Worm (Caenorhabditis elegans) whole organism, L4/young adult: ENCODE results near the gene C39B5.2.

Source experiments
- W03F9.2 ChIP-seq: fragments of 150-350 bp; optimal IDR thresholded peaks from 2 replicates; lab custom pipeline; 2014; ENCODE audit warnings: missing biosample characterization, missing genetic modification characterization
- dao-5 ChIP-seq: sonication (generic microtip); optimal IDR thresholded peaks from 2 replicates; lab custom pipeline; 2016; ENCODE audit warnings: missing genotype, missing genetic modification characterization, moderate library complexity, missing compliant biosample characterization
- him-1 ChIP-seq: sonication (generic microtip); optimal IDR thresholded peaks from 2 replicates; lab custom pipeline; 2016; ENCODE audit warnings: missing genotype, missing genetic modification reagents, missing genetic modification characterization, missing compliant biosample characterization

DNA sequence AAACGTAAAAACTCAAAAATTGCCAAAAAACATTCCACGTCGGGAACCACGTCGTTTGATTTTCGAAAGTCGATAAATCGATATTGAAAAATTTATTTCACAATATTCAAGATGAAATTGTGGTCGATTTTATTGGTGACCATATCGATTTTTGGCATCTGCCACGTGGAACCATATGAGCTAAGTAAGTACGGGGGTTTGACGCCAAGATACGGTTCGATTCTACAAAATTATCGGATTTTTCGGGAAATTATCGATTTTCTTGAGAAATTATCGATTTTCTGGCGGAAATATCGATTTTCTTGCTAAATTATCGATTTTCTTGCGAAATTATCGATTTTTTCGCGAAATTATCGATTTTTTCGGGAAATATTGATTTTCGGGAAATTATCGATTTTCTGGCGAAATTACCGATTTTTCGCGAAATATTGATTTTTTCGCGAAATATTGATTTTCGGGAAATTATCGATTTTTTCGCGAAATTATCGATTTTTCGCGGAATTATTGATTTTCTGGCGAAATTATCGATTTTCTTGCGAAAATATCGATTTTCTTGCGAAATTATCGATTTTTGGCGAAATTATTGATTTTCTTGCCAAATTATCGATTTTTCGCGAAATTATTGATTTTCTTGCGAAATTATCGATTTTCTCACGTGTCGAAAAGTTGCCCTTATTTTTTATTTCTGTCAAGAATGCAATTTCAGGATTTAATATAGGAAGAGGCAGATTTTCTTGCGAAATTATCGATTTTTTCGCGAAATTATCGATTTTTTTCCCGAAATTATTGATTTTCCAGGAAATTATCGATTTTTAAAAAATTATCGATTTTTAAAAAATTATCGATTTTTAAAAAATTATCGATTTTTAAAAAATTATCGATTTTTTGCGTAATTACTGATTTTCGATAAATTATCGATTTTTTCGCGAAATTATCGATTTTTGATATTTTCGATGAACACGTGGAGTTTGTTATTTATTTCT, 47.6 kb downstream of the C39B5.2 start, which contains the start of gene Y54F10BM.3:
- TF ChIP-seq dao-5 (tag; lab: Kevin White, UChicago) = no peak
- TF ChIP-seq him-1 (tag; lab: Kevin White, UChicago) = no peak
- TF ChIP-seq W03F9.2 (tag; lab: Kevin White, UChicago) = no peak
